Worm (Caenorhabditis elegans): ENCODE data around the gene acs-17.

acs-17 gene

ce11 chrX:5983267-5983666 is 39.0 kb upstream of the acs-17 start:
- no peak for TF ChIP-seq ceh-83 (GFP tag; optimal IDR thresholded peaks at IDR 0.05)
- no peak for TF ChIP-seq ztf-11 (tag; optimal IDR thresholded peaks at IDR 0.05)
- TF ChIP-seq sem-2 (GFP tag; optimal IDR thresholded peaks at IDR 0.05) = no peak
- TF ChIP-seq ces-1 (GFP tag; optimal IDR thresholded peaks at IDR 0.05) = peak; percentile 90

ce11 chrX:5982799-5983198 is 38.5 kb upstream of the acs-17 start:
- TF ChIP-seq nhr-28 (tag; optimal IDR thresholded peaks at IDR 0.05) = no peak
- no peak for TF ChIP-seq unc-120 (tag; optimal IDR thresholded peaks at IDR 0.05; ENCODE audit: poor library complexity, severe bottlenecking)
- TF ChIP-seq ztf-11 (tag; optimal IDR thresholded peaks at IDR 0.05) = no peak
- TF ChIP-seq snpc-4 (tag; optimal IDR thresholded peaks at IDR 0.05) = no peak
- TF ChIP-seq drap-1 (GFP tag; optimal IDR thresholded peaks at IDR 0.05) = no peak
- TF ChIP-seq blmp-1 (tag; optimal IDR thresholded peaks at IDR 0.05) = no peak
- TF ChIP-seq sem-2 (GFP tag; optimal IDR thresholded peaks at IDR 0.05) = no peak
- TF ChIP-seq lsy-2 (tag; optimal IDR thresholded peaks at IDR 0.05) = no peak
- no peak for TF ChIP-seq nhr-12 (tag; optimal IDR thresholded peaks at IDR 0.05)
- TF ChIP-seq pha-4 (tag; optimal IDR thresholded peaks at IDR 0.05) = no peak
- no peak for TF ChIP-seq ceh-39 (tag; optimal IDR thresholded peaks at IDR 0.05)
- TF ChIP-seq mab-5 (tag; optimal IDR thresholded peaks at IDR 0.05) = no peak
- no peak for TF ChIP-seq bed-3 (GFP tag; optimal IDR thresholded peaks at IDR 0.05)
- TF ChIP-seq nhr-2 (tag; optimal IDR thresholded peaks at IDR 0.05) = no peak
- no peak for TF ChIP-seq mep-1 (tag; optimal IDR thresholded peaks at IDR 0.05)
- no peak for TF ChIP-seq sptf-1 (tag; optimal IDR thresholded peaks at IDR 0.05)

ce11 chrX:5981698-5982097 is 37.4 kb upstream of the acs-17 start:
- TF ChIP-seq mep-1 (tag; optimal IDR thresholded peaks at IDR 0.05) (peak; percentile 40), mls-2 (tag; optimal IDR thresholded peaks at IDR 0.05) (no peak), ces-1 (GFP tag; optimal IDR thresholded peaks at IDR 0.05) (peak; percentile 37)

ce11 chrX:5977754-5978153 is 33.4 kb upstream of the acs-17 start, which contains the start of gene kin-2:
TSS of gene kin-2 (minus strand) at chrX:5977854.
- no peak for TF ChIP-seq flh-1 (GFP tag; optimal IDR thresholded peaks at IDR 0.05)
- TF ChIP-seq ham-2 (GFP tag; optimal IDR thresholded peaks at IDR 0.05) = no peak
- no peak for TF ChIP-seq sem-2 (GFP tag; optimal IDR thresholded peaks at IDR 0.05)
- TF ChIP-seq lin-13 (tag; optimal IDR thresholded peaks at IDR 0.05) = no peak
- no peak for TF ChIP-seq elt-3 (tag; optimal IDR thresholded peaks at IDR 0.05)
- no peak for TF ChIP-seq nhr-28 (tag; optimal IDR thresholded peaks at IDR 0.05)
- TF ChIP-seq lsy-2 (tag; optimal IDR thresholded peaks at IDR 0.05) = no peak
- TF ChIP-seq mab-5 (tag; optimal IDR thresholded peaks at IDR 0.05) = no peak
- TF ChIP-seq nhr-76 (tag; optimal IDR thresholded peaks at IDR 0.05) = no peak
- TF ChIP-seq ztf-11 (tag; optimal IDR thresholded peaks at IDR 0.05) = no peak
- TF ChIP-seq unc-120 (tag; optimal IDR thresholded peaks at IDR 0.05; ENCODE audit: poor library complexity, severe bottlenecking) = no peak

- TF ChIP-seq ceh-43 (GFP tag; optimal IDR thresholded peaks at IDR 0.05) (no peak), elt-3 (tag; optimal IDR thresholded peaks at IDR 0.05) (no peak), ztf-11 (tag; optimal IDR thresholded peaks at IDR 0.05) (no peak), elt-1 (tag; optimal IDR thresholded peaks at IDR 0.05; ENCODE audit: borderline replicate concordance, insufficient read depth) (no peak), nhr-2 (tag; optimal IDR thresholded peaks at IDR 0.05) (no peak), ces-1 (GFP tag; optimal IDR thresholded peaks at IDR 0.05) (peak; percentile 67), lin-32 (GFP tag; optimal IDR thresholded peaks at IDR 0.05) (no peak), bed-3 (GFP tag; optimal IDR thresholded peaks at IDR 0.05) (no peak), cnd-1 (tag; optimal IDR thresholded peaks at IDR 0.05) (no peak), lin-13 (tag; optimal IDR thresholded peaks at IDR 0.05) (no peak), ceh-83 (GFP tag; optimal IDR thresholded peaks at IDR 0.05) (no peak), hlh-1 (tag; optimal IDR thresholded peaks at IDR 0.05) (no peak), blmp-1 (tag; optimal IDR thresholded peaks at IDR 0.05) (no peak), nhr-76 (tag; optimal IDR thresholded peaks at IDR 0.05) (no peak), tbx-8 (GFP tag; optimal IDR thresholded peaks at IDR 0.05) (no peak), M03D4.4 (tag; optimal IDR thresholded peaks at IDR 0.05) (no peak), zip-8 (tag; optimal IDR thresholded peaks at IDR 0.05) (no peak), unc-120 (tag; optimal IDR thresholded peaks at IDR 0.05; ENCODE audit: poor library complexity, severe bottlenecking) (peak; percentile 83), unc-62 (GFP tag; optimal IDR thresholded peaks at IDR 0.05) (peak; percentile 5), ham-2 (GFP tag; optimal IDR thresholded peaks at IDR 0.05) (no peak), unc-39 (tag; optimal IDR thresholded peaks at IDR 0.05) (no peak), lsy-2 (tag; optimal IDR thresholded peaks at IDR 0.05) (no peak), nhr-28 (tag; optimal IDR thresholded peaks at IDR 0.05) (no peak), flh-1 (GFP tag; optimal IDR thresholded peaks at IDR 0.05) (no peak), mep-1 (tag; optimal IDR thresholded peaks at IDR 0.05) (no peak), snpc-4 (tag; optimal IDR thresholded peaks at IDR 0.05) (no peak), pha-4 (tag; optimal IDR thresholded peaks at IDR 0.05) (no peak)
Measured at ce11 chrX:5976206-5976960, 32.1 kb upstream of the acs-17 start.
